Worm (Caenorhabditis elegans): Measurements from ENCODE around the gene nspc-3.

nspc-3 gene

ce11 chrX:8550099-8550498 is 13.2 kb downstream of the nspc-3 start (continued):
- TF ChIP-seq grh-1 (GFP tag; IDR thresholded peaks at IDR 0.05) (peak; percentile 63), pax-3 (tag; optimal IDR thresholded peaks at IDR 0.05) (no peak), egl-27 (tag; optimal IDR thresholded peaks at IDR 0.05) (peak; percentile 33 to 62), ztf-11 (tag; optimal IDR thresholded peaks at IDR 0.05) (no peak), nhr-77 (tag; optimal IDR thresholded peaks at IDR 0.05) (peak; percentile 45), nhr-71 (tag; optimal IDR thresholded peaks at IDR 0.05) (peak; percentile 79), ces-1 (GFP tag; optimal IDR thresholded peaks at IDR 0.05) (no peak), nhr-19 (GFP tag; conservative IDR thresholded peaks at IDR 0.05) (peak; percentile 56), dpl-1 (GFP tag; optimal IDR thresholded peaks at IDR 0.05) (peak in 2 of 3 experiments; percentile 7 to 40), unc-98 (GFP tag; IDR thresholded peaks at IDR 0.05) (no peak), swsn-7 (tag; optimal IDR thresholded peaks at IDR 0.05) (peak; percentile 41), skn-1 (tag; optimal IDR thresholded peaks at IDR 0.05) (no peak), lir-3 (tag; optimal IDR thresholded peaks at IDR 0.05; ENCODE audit: poor library complexity) (no peak), ceh-90 (tag; optimal IDR thresholded peaks at IDR 0.05) (no peak), efl-1 (optimal IDR thresholded peaks at IDR 0.05) (peak; percentile 20 to 34), efl-1 (GFP tag; optimal IDR thresholded peaks at IDR 0.05 in 1 of 2) (no peak), nhr-11 (tag; optimal IDR thresholded peaks at IDR 0.05) (no peak), sox-4 (tag; optimal IDR thresholded peaks at IDR 0.05) (no peak), unc-62 (GFP tag; optimal IDR thresholded peaks at IDR 0.05) (no peak), ceh-82 (tag; optimal IDR thresholded peaks at IDR 0.05) (peak in 2 of 3 experiments; percentile 14 to 45), fos-1 (tag; optimal IDR thresholded peaks at IDR 0.05) (peak; percentile 27), lin-14 (GFP tag; optimal IDR thresholded peaks at IDR 0.05) (peak; percentile 90), pag-3 (tag; optimal IDR thresholded peaks at IDR 0.05; ENCODE audit: borderline replicate concordance, insufficient read depth) (no peak), F16B12.6 (tag; optimal IDR thresholded peaks at IDR 0.05) (no peak), lin-39 (tag; optimal IDR thresholded peaks at IDR 0.05) (no peak), ceh-88 (GFP tag; IDR thresholded peaks at IDR 0.05) (no peak), fkh-10 (GFP tag; optimal IDR thresholded peaks at IDR 0.05) (no peak), lin-13 (GFP tag; optimal IDR thresholded peaks at IDR 0.05) (peak; percentile 19), elt-3 (tag; optimal IDR thresholded peaks at IDR 0.05) (peak in 4 of 6 experiments; percentile 20 to 63 (median 38)), pqm-1 (tag; optimal IDR thresholded peaks at IDR 0.05) (no peak)

DNA sequence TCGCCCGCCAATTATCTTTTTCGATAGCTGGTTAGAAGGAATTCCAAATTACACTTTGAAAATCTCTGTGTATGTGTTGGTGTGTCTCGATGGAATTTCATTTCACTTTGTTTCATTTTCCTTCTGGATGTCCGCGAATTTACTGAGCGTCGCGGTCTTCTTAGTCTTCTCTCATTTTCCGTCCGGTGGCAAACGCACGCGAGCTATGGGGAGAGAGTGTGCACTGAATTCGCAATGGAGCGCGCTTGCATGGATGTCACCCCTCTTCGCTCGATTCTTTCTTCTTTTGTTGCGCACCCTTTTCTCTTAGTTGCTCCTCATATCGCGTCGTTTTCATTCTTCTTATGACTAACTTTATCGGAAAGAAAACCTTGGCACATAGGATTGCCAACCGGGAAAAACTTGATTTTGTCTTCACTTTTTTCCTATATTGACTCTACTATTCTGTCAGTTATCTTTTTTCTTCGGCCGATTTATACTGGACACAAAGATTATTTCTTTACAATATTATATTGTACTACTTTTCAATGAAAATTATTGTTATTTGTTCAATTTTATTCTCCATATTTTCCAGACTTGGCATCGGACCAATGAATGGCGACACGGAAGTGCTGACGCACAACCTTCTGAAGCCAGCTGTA is 14.9 kb downstream of the nspc-3 start, which contains the start of gene dhhc-14:
TSS of gene dhhc-14 (plus strand) at position 591 of the 641 bp plus-strand sequence.
- TF ChIP-seq unc-86 (tag; optimal IDR thresholded peaks at IDR 0.05): no peak
- no peak for TF ChIP-seq mef-2 (tag; optimal IDR thresholded peaks at IDR 0.05)
- TF ChIP-seq nhr-237 (tag; optimal IDR thresholded peaks at IDR 0.05): no peak
- peak; percentile 48 for TF ChIP-seq blmp-1 (tag; optimal IDR thresholded peaks at IDR 0.05)
- TF ChIP-seq ets-5 (GFP tag; IDR thresholded peaks at IDR 0.05): no peak
- peak; percentile 41 for TF ChIP-seq swsn-7 (tag; optimal IDR thresholded peaks at IDR 0.05)
- no peak for TF ChIP-seq ceh-88 (GFP tag; IDR thresholded peaks at IDR 0.05)
- no peak for TF ChIP-seq sox-4 (tag; optimal IDR thresholded peaks at IDR 0.05)
- TF ChIP-seq fkh-4 (tag; optimal IDR thresholded peaks at IDR 0.05; ENCODE audit: borderline replicate concordance): no peak
- peak; percentile 37 for TF ChIP-seq dsc-1 (tag; optimal IDR thresholded peaks at IDR 0.05)
- peak; percentile 56 for TF ChIP-seq snu-23 (GFP tag; optimal IDR thresholded peaks at IDR 0.05)
- TF ChIP-seq alr-1 (tag; optimal IDR thresholded peaks at IDR 0.05; ENCODE audit: borderline replicate concordance): no peak
- TF ChIP-seq lin-35 (GFP tag; optimal IDR thresholded peaks at IDR 0.05): peak; percentile 26 to 41
- TF ChIP-seq vab-15 (tag; optimal IDR thresholded peaks at IDR 0.05): no peak
- no peak for TF ChIP-seq unc-30 (tag; optimal IDR thresholded peaks at IDR 0.05)
- no peak for TF ChIP-seq ceh-90 (tag; optimal IDR thresholded peaks at IDR 0.05)
- TF ChIP-seq fkh-10 (GFP tag; optimal IDR thresholded peaks at IDR 0.05): no peak
- TF ChIP-seq unc-130 (tag; optimal IDR thresholded peaks at IDR 0.05): no peak
- TF ChIP-seq C16A3.4 (tag; optimal IDR thresholded peaks at IDR 0.05): peak; percentile 57
- TF ChIP-seq zip-4 (GFP tag; optimal IDR thresholded peaks at IDR 0.05): no peak
- TF ChIP-seq nhr-76 (tag; optimal IDR thresholded peaks at IDR 0.05): no peak
- TF ChIP-seq unc-62 (GFP tag; optimal IDR thresholded peaks at IDR 0.05): no peak
- peak in 1 of 2 experiments; percentile 28 for TF ChIP-seq efl-1 (optimal IDR thresholded peaks at IDR 0.05)
- TF ChIP-seq efl-1 (GFP tag; optimal IDR thresholded peaks at IDR 0.05 in 1 of 2): peak in 1 of 2 experiments; percentile 21
- TF ChIP-seq skn-1 (tag; optimal IDR thresholded peaks at IDR 0.05): no peak
- TF ChIP-seq egl-27 (tag; optimal IDR thresholded peaks at IDR 0.05): no peak
- TF ChIP-seq nhr-28 (tag; optimal IDR thresholded peaks at IDR 0.05): no peak
- TF ChIP-seq egl-13 (tag; optimal IDR thresholded peaks at IDR 0.05): no peak
- peak; percentile 20 for TF ChIP-seq nhr-77 (tag; optimal IDR thresholded peaks at IDR 0.05)
- TF ChIP-seq ama-1 (optimal IDR thresholded peaks at IDR 0.05): no peak
- peak; percentile 46 for TF ChIP-seq xbp-1 (tag; optimal IDR thresholded peaks at IDR 0.05)

All from whole organism, L1 larva.